Worm (Caenorhabditis elegans) whole organism, L2 larva: ENCODE measurements around the gene Y37E11B.7.
A peak's percentile ranks its signal among the peaks of the same experiment; 100 is the strongest.

ENCODE experiments used
- C34F6.9 ChIP-seq: fragments of 150-350 bp; optimal IDR thresholded peaks from 2 replicates; lab custom pipeline; 2014; ENCODE audit warnings: missing biosample characterization, missing genetic modification characterization
- R02D3.7 ChIP-seq: fragments of 150-350 bp; optimal IDR thresholded peaks from 2 replicates; lab custom pipeline; 2014; ENCODE audit warnings: missing biosample characterization, missing genetic modification characterization
- Y55F3AM.14 ChIP-seq: fragments of 200-800 bp; sonication (Bioruptor generic); optimal IDR thresholded peaks from 2 replicates; lab custom pipeline; 2018; ENCODE audit warnings: mild to moderate bottlenecking, missing genetic modification characterization, missing compliant biosample characterization
- ZK546.5 ChIP-seq: sonication (generic microtip); optimal IDR thresholded peaks from 2 replicates; lab custom pipeline; 2017; ENCODE audit warnings: missing biosample characterization, missing genetic modification characterization
- alr-1 ChIP-seq: fragments of 150-350 bp; optimal IDR thresholded peaks from 2 replicates; lab custom pipeline; 2014; ENCODE audit warnings: missing biosample characterization, missing genetic modification characterization
- aly-2 ChIP-seq: fragments of 150-350 bp; optimal IDR thresholded peaks from 2 replicates; lab custom pipeline; 2014; ENCODE audit warnings: missing biosample characterization, missing genetic modification characterization
- ama-1 ChIP-seq: fragments of 150-350 bp; optimal IDR thresholded peaks from 2 replicates; lab custom pipeline; 2018; ENCODE audit warnings: inconsistent platforms
- blmp-1 ChIP-seq: sonication (generic microtip); optimal IDR thresholded peaks from 2 replicates; lab custom pipeline; 2017; ENCODE audit warnings: missing genetic modification characterization, mild to moderate bottlenecking, missing compliant biosample characterization, antibody characterized with exemption, moderate library complexity; ENCODE audit not compliant: insufficient read depth
- ceh-16 ChIP-seq: fragments of 150-350 bp; optimal IDR thresholded peaks from 2 replicates; lab custom pipeline; 2014; ENCODE audit warnings: missing biosample characterization, missing genetic modification characterization
- ceh-82 ChIP-seq: fragments of 150-350 bp; optimal IDR thresholded peaks from 2 replicates; lab custom pipeline; 2014; ENCODE audit warnings: missing biosample characterization, missing genetic modification characterization
- crh-2 ChIP-seq: sonication (generic microtip); optimal IDR thresholded peaks from 2 replicates; lab custom pipeline; 2017; ENCODE audit warnings: missing biosample characterization, missing genetic modification characterization
- dmd-4 ChIP-seq: sonication (generic microtip); optimal IDR thresholded peaks from 2 replicates; lab custom pipeline; 2017; ENCODE audit warnings: missing biosample characterization, missing genetic modification characterization
- egl-27 ChIP-seq: sonication (generic microtip); optimal IDR thresholded peaks from 3 replicates; lab custom pipeline; 2017; ENCODE audit warnings: missing biosample characterization, missing genetic modification reagents, missing genetic modification characterization
- elt-1 ChIP-seq: fragments of 150-350 bp; optimal IDR thresholded peaks from 2 replicates; lab custom pipeline; 2014; ENCODE audit warnings: missing biosample characterization, missing genetic modification characterization
- fos-1 ChIP-seq: fragments of 150-350 bp; optimal IDR thresholded peaks from 2 replicates; lab custom pipeline; 2014; ENCODE audit warnings: missing biosample characterization, missing genetic modification characterization
- lin-11 ChIP-seq: fragments of 150-350 bp; sonication (generic microtip); optimal IDR thresholded peaks from 2 replicates; lab custom pipeline; 2014; ENCODE audit warnings: missing biosample characterization, missing genetic modification characterization, inconsistent platforms, mixed read lengths
- lin-13 ChIP-seq: fragments of 150-350 bp; optimal IDR thresholded peaks from 2 replicates; lab custom pipeline; 2014; ENCODE audit warnings: missing biosample characterization, missing genetic modification reagents, missing genetic modification characterization
- lsy-2 ChIP-seq, 2 experiments: fragments of 150-350 bp in 1 of 2; sonication (generic microtip) in 1 of 2; optimal IDR thresholded peaks; 2 replicates each; lab custom pipeline; 2014 to 2017; ENCODE audit warnings: missing biosample characterization in 2 of 2, missing genetic modification characterization in 2 of 2
- mab-5 ChIP-seq: fragments of 150-350 bp; optimal IDR thresholded peaks from 2 replicates; lab custom pipeline; 2014; ENCODE audit warnings: missing biosample characterization, missing genetic modification characterization
- mbf-1 ChIP-seq: sonication (generic microtip); optimal IDR thresholded peaks from 2 replicates; lab custom pipeline; 2017; ENCODE audit warnings: missing biosample characterization, missing genetic modification characterization
- nhr-10 ChIP-seq: sonication (generic microtip); optimal IDR thresholded peaks from 2 replicates; lab custom pipeline; 2017; ENCODE audit warnings: missing biosample characterization, missing genetic modification characterization
- nhr-11 ChIP-seq: fragments of 150-350 bp; optimal IDR thresholded peaks from 2 replicates; lab custom pipeline; 2014; ENCODE audit warnings: missing biosample characterization, missing genetic modification characterization
- nhr-12 ChIP-seq: fragments of 150-350 bp; optimal IDR thresholded peaks from 2 replicates; lab custom pipeline; 2014; ENCODE audit warnings: missing biosample characterization, missing genetic modification characterization
- nhr-77 ChIP-seq: fragments of 150-350 bp; optimal IDR thresholded peaks from 2 replicates; lab custom pipeline; 2014; ENCODE audit warnings: missing biosample characterization, missing genetic modification characterization
- peb-1 ChIP-seq: fragments of 150-350 bp; optimal IDR thresholded peaks from 2 replicates; lab custom pipeline; 2014; ENCODE audit warnings: missing biosample characterization, missing genetic modification characterization
- sem-4 ChIP-seq: fragments of 150-350 bp; optimal IDR thresholded peaks from 2 replicates; lab custom pipeline; 2014; ENCODE audit warnings: missing biosample characterization, missing genetic modification reagents, missing genetic modification characterization
- skn-1 ChIP-seq: sonication (generic microtip); optimal IDR thresholded peaks from 2 replicates; lab custom pipeline; 2017; ENCODE audit warnings: missing biosample characterization, missing genetic modification characterization
- unc-39 ChIP-seq: fragments of 150-350 bp; optimal IDR thresholded peaks from 2 replicates; lab custom pipeline; 2014; ENCODE audit warnings: missing biosample characterization, missing genetic modification characterization
- unc-55 ChIP-seq: fragments of 150-350 bp; sonication (generic microtip); optimal IDR thresholded peaks from 3 replicates; lab custom pipeline; 2014; ENCODE audit warnings: missing biosample characterization, missing genetic modification reagents, missing genetic modification characterization
- zag-1 ChIP-seq: fragments of 150-350 bp; optimal IDR thresholded peaks from 2 replicates; lab custom pipeline; 2014; ENCODE audit warnings: missing biosample characterization, missing genetic modification characterization
- ztf-1 ChIP-seq: fragments of 200-800 bp; sonication (Bioruptor generic); conservative IDR thresholded peaks from 2 replicates; pipeline ENCODE4 v1.3.6; 2022; ENCODE audit warnings: missing genetic modification characterization, missing compliant biosample characterization
- ztf-11 ChIP-seq: sonication (generic microtip); optimal IDR thresholded peaks from 2 replicates; lab custom pipeline; 2017; ENCODE audit warnings: missing biosample characterization, missing genetic modification characterization
- ztf-4 ChIP-seq: fragments of 150-350 bp; optimal IDR thresholded peaks from 2 replicates; lab custom pipeline; 2014; ENCODE audit warnings: missing biosample characterization, missing genetic modification characterization

The Y37E11B.7 gene

DNA sequence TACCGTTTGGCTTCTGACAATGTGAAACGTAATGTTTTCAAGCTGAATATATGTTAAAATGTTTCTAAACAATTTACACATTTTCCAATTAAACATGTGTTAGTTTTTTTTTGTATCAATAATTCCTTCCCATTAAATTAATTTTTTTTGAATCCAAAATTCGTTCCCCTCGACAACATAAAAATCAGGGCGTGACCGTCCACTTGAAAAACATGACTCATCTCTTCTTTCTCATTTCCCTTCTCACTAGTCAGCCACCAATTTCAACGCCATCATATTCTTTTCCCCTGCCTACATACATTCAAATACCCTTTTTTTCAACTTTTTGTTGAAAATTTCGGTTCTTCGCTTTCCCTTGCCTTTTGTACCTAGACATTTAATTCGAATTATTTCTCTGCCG lies 32.5 kb upstream of the Y37E11B.7 start:
- TF ChIP-seq elt-1 (tag; lab: Kevin White, UChicago) (no peak), nhr-77 (tag; lab: Kevin White, UChicago) (no peak), ztf-4 (tag; lab: Kevin White, UChicago) (no peak), aly-2 (tag; lab: Kevin White, UChicago) (no peak), fos-1 (tag; lab: Kevin White, UChicago) (no peak), crh-2 (tag; lab: Kevin White, UChicago) (no peak), nhr-11 (tag; lab: Kevin White, UChicago) (no peak), ceh-16 (tag; lab: Kevin White, UChicago) (no peak), blmp-1 (tag; lab: Kevin White, UChicago) (no peak), lsy-2 (tag; optimal IDR thresholded peaks at IDR 0.05; lab: Kevin White, UChicago) (no peak), unc-39 (tag; lab: Kevin White, UChicago) (no peak), peb-1 (tag; lab: Kevin White, UChicago) (no peak), ztf-1 (no peak), nhr-10 (tag; lab: Kevin White, UChicago) (no peak), skn-1 (tag; lab: Kevin White, UChicago) (no peak), Y55F3AM.14 (GFP tag; lab: Kevin White, UChicago) (no peak)

DNA sequence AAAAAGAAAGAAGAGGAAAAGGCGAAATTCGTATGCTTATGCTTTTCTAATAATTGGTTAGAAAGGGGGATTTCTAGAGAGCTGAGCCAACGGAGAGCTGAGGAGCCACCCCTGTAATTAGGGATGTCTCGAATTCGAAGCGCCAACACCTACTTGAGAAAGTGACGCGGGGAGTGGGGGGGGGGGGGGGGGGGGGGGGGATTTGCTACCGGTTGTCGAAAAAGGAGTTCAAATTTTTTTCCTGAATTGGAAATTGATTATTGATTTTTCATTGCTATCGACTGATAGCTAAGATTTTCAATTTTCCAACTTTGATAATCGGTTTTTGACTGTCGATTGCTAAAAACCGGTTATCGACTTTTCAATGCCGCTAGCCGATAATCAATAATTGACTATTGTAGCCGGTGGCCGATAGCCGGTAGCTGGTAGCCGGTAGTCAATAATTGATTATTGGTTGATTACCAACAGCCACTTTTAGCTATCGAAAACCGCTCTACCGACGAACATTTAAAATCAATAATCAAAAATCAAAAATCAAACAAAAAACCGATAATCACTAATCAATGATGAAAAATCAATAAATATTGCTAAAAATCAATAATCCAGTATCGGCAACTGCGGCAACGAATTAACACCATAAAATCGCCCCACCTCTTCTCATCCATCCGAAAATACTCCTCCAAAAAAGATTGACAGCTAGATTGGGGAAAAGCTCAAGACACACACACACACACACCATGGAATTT lies 29.1 kb upstream of the Y37E11B.7 start:
- TF ChIP-seq nhr-77 (tag; lab: Kevin White, UChicago) (no peak), sem-4 (tag; lab: Kevin White, UChicago) (no peak), nhr-11 (tag; lab: Kevin White, UChicago) (no peak), alr-1 (tag; lab: Kevin White, UChicago) (no peak), nhr-10 (tag; lab: Kevin White, UChicago) (no peak), fos-1 (tag; lab: Kevin White, UChicago) (no peak), dmd-4 (no peak), ZK546.5 (tag; lab: Kevin White, UChicago) (no peak), lin-11 (tag; lab: Kevin White, UChicago) (no peak), lin-13 (GFP tag; lab: Kevin White, UChicago) (no peak), mab-5 (tag; lab: Kevin White, UChicago) (no peak), ama-1 (lab: Kevin White, UChicago) (no peak), egl-27 (no peak), ztf-11 (no peak), mbf-1 (tag; lab: Kevin White, UChicago) (no peak), R02D3.7 (tag; lab: Kevin White, UChicago) (no peak), Y55F3AM.14 (GFP tag; lab: Kevin White, UChicago) (no peak), aly-2 (tag; lab: Kevin White, UChicago) (no peak)

DNA sequence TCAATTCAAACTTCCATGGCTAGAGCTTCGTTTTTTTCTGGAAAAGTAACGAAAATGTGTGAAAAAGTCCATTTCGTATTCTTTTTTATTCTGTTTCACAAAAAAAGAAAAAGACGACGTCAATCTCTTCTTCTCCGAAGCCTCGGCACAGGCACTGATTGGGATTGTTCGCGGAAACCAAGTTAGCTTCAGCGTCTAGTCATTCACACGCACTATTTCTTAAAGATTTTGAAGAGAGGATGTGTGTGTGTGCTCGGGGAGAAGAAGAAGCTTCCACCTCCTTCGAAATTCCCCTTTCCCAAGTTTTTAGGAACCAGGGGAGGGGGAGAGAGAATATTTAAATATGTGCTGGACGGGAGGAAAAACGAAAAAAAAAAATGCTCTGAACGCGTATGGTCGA lies 26.5 kb upstream of the Y37E11B.7 start:
- TF ChIP-seq unc-55 (no peak), C34F6.9 (tag; lab: Kevin White, UChicago) (peak; percentile 16)
- TF ChIP-seq, all 48 proteins: peak for 1

DNA sequence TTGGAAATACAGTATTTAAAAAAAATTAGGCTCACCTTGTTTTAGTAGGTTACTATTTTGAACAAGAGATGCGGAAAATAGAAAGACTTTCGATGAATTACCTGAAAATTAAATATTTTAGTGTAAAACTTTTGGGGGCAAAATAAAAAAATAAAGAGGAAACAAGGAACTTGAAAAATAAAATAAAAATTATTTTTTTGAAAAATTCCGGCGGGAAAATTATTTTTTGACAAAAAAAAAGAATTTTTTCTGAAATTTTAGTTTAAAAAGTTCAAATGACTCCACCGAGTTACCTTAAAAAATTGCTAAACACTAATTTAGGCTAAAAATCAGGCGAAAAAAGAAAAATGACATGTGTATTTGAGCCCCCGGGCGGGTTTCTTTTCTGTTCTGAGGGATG lies 24.6 kb upstream of the Y37E11B.7 start, which contains the start of the genes cha-1 and unc-17:
cha-1 (minus strand) TSS at position 101 of the 400 bp plus-strand sequence.
unc-17 (minus strand) TSS at position 103 of the 400 bp plus-strand sequence.
- TF ChIP-seq dmd-4 (no peak), sem-4 (tag; lab: Kevin White, UChicago) (no peak), lin-13 (GFP tag; lab: Kevin White, UChicago) (no peak), zag-1 (tag; lab: Kevin White, UChicago) (no peak), egl-27 (no peak)

DNA sequence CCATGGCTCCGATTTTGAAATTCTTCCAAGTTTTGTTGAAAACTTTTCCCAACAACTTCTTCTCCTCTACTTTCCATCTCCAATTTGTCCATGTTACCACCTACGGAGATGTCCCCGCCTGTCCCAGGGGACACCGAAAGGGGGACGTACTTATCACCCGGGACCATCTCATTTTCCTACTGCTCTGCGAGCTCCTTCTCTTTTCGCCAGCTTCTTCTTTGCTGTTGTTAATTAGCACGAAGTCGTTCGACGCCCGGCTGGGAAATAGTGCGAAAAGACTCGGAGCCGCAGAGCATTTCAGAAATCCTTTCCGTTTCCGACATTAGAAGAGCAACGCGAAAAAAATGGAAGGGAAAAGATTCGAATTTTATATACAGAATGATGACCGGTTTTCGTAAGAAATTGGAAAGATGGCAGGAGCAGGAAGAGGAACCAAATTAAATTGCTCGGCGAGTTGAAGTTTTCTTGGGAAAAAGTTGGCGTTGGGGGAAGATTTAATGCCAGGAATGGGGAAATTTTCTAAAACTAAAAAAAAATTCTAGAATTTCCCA lies 21.9 kb upstream of the Y37E11B.7 start:
- no peak for TF ChIP-seq ztf-4 (tag; lab: Kevin White, UChicago)
- TF ChIP-seq nhr-12 (tag; lab: Kevin White, UChicago) = no peak
- no peak for TF ChIP-seq ceh-82 (tag; lab: Kevin White, UChicago)
- TF ChIP-seq lin-13 (GFP tag; lab: Kevin White, UChicago) = no peak
